Fruit fly (Drosophila melanogaster) whole organism, wandering third instar larva: ENCODE measurements around the gene Cyp311a1.

Experiments used
- CG32264 ChIP-seq: fragments of 200-800 bp; sonication (Bioruptor generic); optimal IDR thresholded peaks from 2 replicates; lab custom pipeline; 2016; ENCODE audit warnings: missing biosample characterization, missing genetic modification characterization
- Dfd ChIP-seq: fragments of >200 bp; optimal IDR thresholded peaks from 2 replicates; lab custom pipeline; 2017; ENCODE audit warnings: missing biosample characterization, missing genetic modification characterization
- Dif ChIP-seq: fragments of 200-275, 200-300 bp; sonication (Bioruptor generic); optimal IDR thresholded peaks from 2 replicates; lab custom pipeline; 2018; ENCODE audit warnings: missing biosample characterization, missing genetic modification characterization; ENCODE audit not compliant: partially characterized antibody
- GATAd ChIP-seq: sonication (Bioruptor generic); optimal IDR thresholded peaks from 2 replicates; lab custom pipeline; 2016; ENCODE audit warnings: missing biosample characterization, missing genetic modification characterization
- Hnf4 ChIP-seq: fragments of 200-800 bp; sonication (Bioruptor generic); optimal IDR thresholded peaks from 2 replicates; lab custom pipeline; 2016; ENCODE audit warnings: missing biosample characterization, mild to moderate bottlenecking, missing genetic modification characterization
- Hr78 ChIP-seq: fragments of >200 bp; optimal IDR thresholded peaks from 2 replicates; lab custom pipeline; 2017; ENCODE audit warnings: missing biosample characterization, missing genetic modification characterization
- Hr83 ChIP-seq: fragments of 200-300 bp; sonication (Bioruptor generic); optimal IDR thresholded peaks from 2 replicates; lab custom pipeline; 2016; ENCODE audit warnings: missing biosample characterization, mild to moderate bottlenecking, missing genetic modification characterization, moderate library complexity; ENCODE audit not compliant: poor library complexity, severe bottlenecking
- Jra ChIP-seq: sonication (Bioruptor generic); optimal IDR thresholded peaks from 2 replicates; lab custom pipeline; 2016; ENCODE audit warnings: missing biosample characterization, missing genetic modification characterization
- Myc ChIP-seq: fragments of >200 bp; optimal IDR thresholded peaks from 2 replicates; lab custom pipeline; 2017
- N ChIP-seq: fragments of >200 bp; optimal IDR thresholded peaks from 2 replicates; lab custom pipeline; 2018; ENCODE audit warnings: missing biosample characterization, missing external identifiers, missing genetic modification characterization
- OdsH ChIP-seq: fragments of 200-800 bp; sonication (Bioruptor generic); optimal IDR thresholded peaks from 2 replicates; lab custom pipeline; 2016; ENCODE audit warnings: missing biosample characterization, mild to moderate bottlenecking, missing genetic modification characterization
- Rel ChIP-seq, 2 experiments: fragments of 200-800 bp; sonication (Bioruptor generic) in 1 of 2; optimal IDR thresholded peaks; 2 replicates in 1 of 2; 3 replicates in 1 of 2; lab custom pipeline; 2016 to 2019; ENCODE audit warnings: mild to moderate bottlenecking in 2 of 2, missing biosample characterization in 2 of 2, missing genetic modification characterization in 2 of 2, moderate library complexity in 1 of 2
- Sp1 ChIP-seq: fragments of 200-800 bp; sonication (Bioruptor generic); optimal IDR thresholded peaks from 3 replicates; lab custom pipeline; 2019; ENCODE audit warnings: missing biosample characterization, mild to moderate bottlenecking, missing genetic modification characterization, moderate library complexity
- brk ChIP-seq: fragments of 200-800 bp; sonication (Bioruptor generic); optimal IDR thresholded peaks from 2 replicates; lab custom pipeline; 2016; ENCODE audit warnings: missing biosample characterization, mild to moderate bottlenecking, missing genetic modification characterization
- dl ChIP-seq, 2 experiments: fragments of 175-275, 200-275 bp in 1 of 2; fragments of 200-275 bp in 1 of 2; sonication (Bioruptor generic); optimal IDR thresholded peaks; lab custom pipeline; 2018; ENCODE audit warnings: mild to moderate bottlenecking in 2 of 2, missing biosample characterization in 2 of 2, missing genetic modification characterization in 2 of 2, moderate library complexity in 2 of 2; ENCODE audit not compliant: partially characterized antibody in 2 of 2, insufficient read depth in 1 of 2
- dmrt93B ChIP-seq: fragments of 200-800 bp; sonication (Bioruptor generic); optimal IDR thresholded peaks from 2 replicates; lab custom pipeline; 2018; ENCODE audit warnings: missing biosample characterization, mild to moderate bottlenecking, missing genetic modification characterization
- dsf ChIP-seq: sonication (Bioruptor generic); optimal IDR thresholded peaks from 2 replicates; lab custom pipeline; 2016; ENCODE audit warnings: missing biosample characterization, missing genetic modification characterization, borderline replicate concordance
- ey ChIP-seq: fragments of 200-800 bp; sonication (Bioruptor generic); optimal IDR thresholded peaks from 2 replicates; lab custom pipeline; 2016; ENCODE audit warnings: missing biosample characterization, missing genetic modification characterization
- foxo ChIP-seq, 2 experiments: fragments of 200-800 bp; sonication (Bioruptor generic); optimal IDR thresholded peaks; 2 replicates in 1 of 2; 3 replicates in 1 of 2; lab custom pipeline; 2016 to 2017; ENCODE audit warnings: missing biosample characterization in 2 of 2, missing genetic modification characterization in 2 of 2
- fru ChIP-seq: fragments of 200-800 bp; sonication (Bioruptor generic); optimal IDR thresholded peaks from 3 replicates; lab custom pipeline; 2016; ENCODE audit warnings: missing biosample characterization, mild to moderate bottlenecking, missing genetic modification characterization
- h ChIP-seq: fragments of 200-800 bp; sonication (Bioruptor generic); optimal IDR thresholded peaks from 3 replicates; lab custom pipeline; 2016; ENCODE audit warnings: missing biosample characterization, mild to moderate bottlenecking, missing genetic modification characterization
- jim ChIP-seq: fragments of 175-275, 200-325 bp; sonication (Bioruptor generic); optimal IDR thresholded peaks from 2 replicates; lab custom pipeline; 2016; ENCODE audit warnings: missing biosample characterization, mild to moderate bottlenecking, missing genetic modification characterization
- lola ChIP-seq: fragments of >200 bp; optimal IDR thresholded peaks from 2 replicates; lab custom pipeline; 2017; ENCODE audit warnings: missing biosample characterization, missing genetic modification characterization
- psq ChIP-seq: fragments of 200-800 bp; sonication (Bioruptor generic); optimal IDR thresholded peaks from 3 replicates; lab custom pipeline; 2017; ENCODE audit warnings: missing biosample characterization, mild to moderate bottlenecking, missing genetic modification characterization, moderate library complexity
- rgr ChIP-seq: fragments of 200-800 bp; sonication (Bioruptor generic); optimal IDR thresholded peaks from 3 replicates; lab custom pipeline; 2016; ENCODE audit warnings: missing biosample characterization, mild to moderate bottlenecking, missing genetic modification characterization
- sv ChIP-seq: fragments of 200-800 bp; sonication (Bioruptor generic); optimal IDR thresholded peaks from 3 replicates; lab custom pipeline; 2016; ENCODE audit warnings: missing biosample characterization, missing genetic modification characterization
- tai ChIP-seq: sonication (Bioruptor generic); optimal IDR thresholded peaks from 2 replicates; lab custom pipeline; 2016; ENCODE audit warnings: missing biosample characterization, missing genetic modification characterization
- woc ChIP-seq: sonication (Bioruptor generic); optimal IDR thresholded peaks from 2 replicates; lab custom pipeline; 2016; ENCODE audit warnings: missing biosample characterization, mild to moderate bottlenecking, missing genetic modification characterization

The Cyp311a1 gene

dm6 chrX:12056535-12056934 lies 25.3 kb upstream of the Cyp311a1 start, which contains the start of gene Uch-L5R:
Gene Uch-L5R, minus strand, starts transcription at chrX:12056635.
- TF ChIP-seq GATAd (GFP tag; lab: Kevin White, UChicago), result no peak
- TF ChIP-seq lola (GFP tag; lab: Kevin White, UChicago), result no peak
- no peak for TF ChIP-seq OdsH (GFP tag; lab: Kevin White, UChicago)
- TF ChIP-seq dsf (GFP tag; lab: Kevin White, UChicago), result no peak
- no peak for TF ChIP-seq N
- no peak for TF ChIP-seq h
- no peak for TF ChIP-seq Myc
- no peak for TF ChIP-seq psq (GFP tag; lab: Kevin White, UChicago)
- TF ChIP-seq woc (GFP tag; lab: Kevin White, UChicago), result no peak
- no peak for TF ChIP-seq foxo (GFP tag; optimal IDR thresholded peaks at IDR 0.05; lab: Kevin White, UChicago)
- no peak for TF ChIP-seq Jra (GFP tag; lab: Kevin White, UChicago)
- no peak for TF ChIP-seq jim (GFP tag; lab: Kevin White, UChicago)
- TF ChIP-seq Rel (GFP tag; optimal IDR thresholded peaks at IDR 0.05; lab: Kevin White, UChicago), result no peak
- TF ChIP-seq Rel (tag; optimal IDR thresholded peaks at IDR 0.05; lab: Kevin White, UChicago), result no peak
- TF ChIP-seq dl (GFP tag; optimal IDR thresholded peaks at IDR 0.05; lab: Kevin White, UChicago; ENCODE audit: insufficient read depth in 1 of 2, partially characterized antibody in 2 of 2), result no peak
- TF ChIP-seq ey (GFP tag; lab: Kevin White, UChicago), result no peak
- TF ChIP-seq, all 38 proteins: peak for 0

dm6 chrX:12050292-12050691 lies 19.0 kb upstream of the Cyp311a1 start:
- TF ChIP-seq foxo (GFP tag; optimal IDR thresholded peaks at IDR 0.05; lab: Kevin White, UChicago), result no peak
- TF ChIP-seq N, result no peak
- no peak for TF ChIP-seq lola (GFP tag; lab: Kevin White, UChicago)
- no peak for TF ChIP-seq psq (GFP tag; lab: Kevin White, UChicago)
- TF ChIP-seq dl (GFP tag; optimal IDR thresholded peaks at IDR 0.05; lab: Kevin White, UChicago; ENCODE audit: insufficient read depth in 1 of 2, partially characterized antibody in 2 of 2), result no peak
- no peak for TF ChIP-seq dmrt93B (GFP tag; lab: Kevin White, UChicago)
- TF ChIP-seq Sp1 (GFP tag; lab: Kevin White, UChicago), result no peak
- no peak for TF ChIP-seq Dif
- TF ChIP-seq sv (GFP tag; lab: Kevin White, UChicago), result no peak

- TF ChIP-seq Dif (no peak), sv (GFP tag; lab: Kevin White, UChicago) (no peak), OdsH (GFP tag; lab: Kevin White, UChicago) (no peak), jim (GFP tag; lab: Kevin White, UChicago) (no peak)
Observed at dm6 chrX:12043398-12043797, 12.1 kb upstream of the Cyp311a1 start, which contains the start of gene Ten-a. Gene Ten-a, plus strand, starts transcription at chrX:12043698.

dm6 chrX:12035207-12035606 lies 3.9 kb upstream of the Cyp311a1 start:
- TF ChIP-seq fru (GFP tag; lab: Kevin White, UChicago), result no peak
- TF ChIP-seq brk (GFP tag; lab: Kevin White, UChicago), result peak; percentile 19
- peak; percentile 51 for TF ChIP-seq Myc
- no peak for TF ChIP-seq jim (GFP tag; lab: Kevin White, UChicago)
- no peak for TF ChIP-seq Sp1 (GFP tag; lab: Kevin White, UChicago)

- TF ChIP-seq lola (GFP tag; lab: Kevin White, UChicago) (no peak), Dif (no peak), Hr83 (GFP tag; lab: Kevin White, UChicago) (no peak), Sp1 (GFP tag; lab: Kevin White, UChicago) (no peak), psq (GFP tag; lab: Kevin White, UChicago) (no peak), fru (GFP tag; lab: Kevin White, UChicago) (no peak), dl (GFP tag; optimal IDR thresholded peaks at IDR 0.05; lab: Kevin White, UChicago; ENCODE audit: insufficient read depth in 1 of 2, partially characterized antibody in 2 of 2) (no peak), Hnf4 (GFP tag; lab: Kevin White, UChicago) (no peak), Hr78 (GFP tag; lab: Kevin White, UChicago) (no peak), GATAd (GFP tag; lab: Kevin White, UChicago) (no peak), Myc (no peak), OdsH (GFP tag; lab: Kevin White, UChicago) (no peak), Dfd (GFP tag; lab: Kevin White, UChicago) (no peak), rgr (GFP tag; lab: Kevin White, UChicago) (no peak), foxo (GFP tag; optimal IDR thresholded peaks at IDR 0.05; lab: Kevin White, UChicago) (no peak), jim (GFP tag; lab: Kevin White, UChicago) (no peak), brk (GFP tag; lab: Kevin White, UChicago) (no peak), tai (GFP tag; lab: Kevin White, UChicago) (no peak), CG32264 (GFP tag; lab: Kevin White, UChicago) (no peak), Jra (GFP tag; lab: Kevin White, UChicago) (no peak)
Observed at dm6 chrX:12034713-12035112, 3.4 kb upstream of the Cyp311a1 start.
